Fruit fly (Drosophila melanogaster) whole organism, prepupa: ENCODE data around the gene CG12116.

Source experiments
- Blimp-1 ChIP-seq: fragments of 200-800 bp; sonication (Bioruptor generic); optimal IDR thresholded peaks from 3 replicates; lab custom pipeline; 2017; ENCODE audit warnings: missing biosample characterization, missing genetic modification characterization, mild to moderate bottlenecking, moderate library complexity, missing genetic modification reagents
- CG10631 ChIP-seq: fragments of 200-800 bp; sonication (Bioruptor generic); optimal IDR thresholded peaks from 2 replicates; lab custom pipeline; 2016; ENCODE audit warnings: missing biosample characterization, missing genetic modification characterization
- CG11294 ChIP-seq: fragments of 200-800 bp; sonication (Bioruptor generic); IDR thresholded peaks from 2 replicates; pipeline ENCODE4 v1.3.6; 2022; ENCODE audit warnings: missing biosample characterization, missing genetic modification characterization
- CG34406 ChIP-seq: fragments of 200-800 bp; sonication (Bioruptor generic); optimal IDR thresholded peaks from 3 replicates; lab custom pipeline; 2016; ENCODE audit warnings: missing biosample characterization, missing genetic modification characterization
- Eip78C ChIP-seq: fragments of 200-800 bp; sonication (Bioruptor generic); peaks from one replicate; lab custom pipeline; 2016; ENCODE audit warnings: missing biosample characterization, missing genetic modification characterization
- Gug ChIP-seq: fragments of 200-800 bp; sonication (Bioruptor generic); IDR thresholded peaks from 2 replicates; pipeline ENCODE4 v1.3.6; 2022; ENCODE audit warnings: missing biosample characterization, missing genetic modification characterization
- Lpt ChIP-seq: fragments of 200-800 bp; sonication (Bioruptor generic); optimal IDR thresholded peaks from 3 replicates; lab custom pipeline; 2016; ENCODE audit warnings: missing biosample characterization, missing genetic modification characterization
- Met ChIP-seq: fragments of 200-800 bp; sonication (Bioruptor generic); optimal IDR thresholded peaks from 3 replicates; lab custom pipeline; 2016; ENCODE audit warnings: missing biosample characterization, missing genetic modification characterization
- Sox14 ChIP-seq: fragments of 200-800 bp; sonication (Bioruptor generic); optimal IDR thresholded peaks from 3 replicates; lab custom pipeline; 2016; ENCODE audit warnings: missing biosample characterization, missing genetic modification characterization
- svp ChIP-seq: fragments of 200-800 bp; sonication (Bioruptor generic); peaks from one replicate; lab custom pipeline; 2016; ENCODE audit warnings: missing biosample characterization, missing genetic modification characterization

DNA sequence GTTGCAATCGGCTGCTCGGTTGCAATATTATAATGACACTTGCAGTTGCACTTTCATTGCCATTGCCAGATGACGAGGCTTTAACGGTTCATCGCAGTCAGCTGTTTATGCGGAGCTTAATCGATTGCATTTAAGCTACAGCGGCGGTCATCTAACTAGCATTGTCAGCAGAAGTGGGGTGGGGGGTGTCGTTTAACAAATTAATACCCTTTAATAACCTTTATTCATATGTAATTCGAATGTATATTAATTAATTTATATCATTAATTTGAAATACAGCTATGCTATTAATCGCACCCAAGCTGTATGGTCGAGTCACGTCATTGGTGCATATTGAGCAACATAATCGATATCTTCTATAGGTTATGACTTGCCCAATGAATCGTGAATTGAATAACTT, 24.0 kb upstream of the CG12116 start:
- peak; percentile 84 for TF ChIP-seq CG11294 (GFP tag; lab: Robert Waterston, UW)
- peak; percentile 46 for TF ChIP-seq Blimp-1
- peak; percentile 82 for TF ChIP-seq CG34406
- TF ChIP-seq CG10631 (GFP tag; lab: Kevin White, UChicago): peak; percentile 78
- peak; percentile 86 for TF ChIP-seq Eip78C (GFP tag; lab: Kevin White, UChicago)
- TF ChIP-seq Sox14: peak; percentile 45
- TF ChIP-seq Lpt: peak; percentile 53
- TF ChIP-seq svp (GFP tag; lab: Kevin White, UChicago): peak; percentile 73
- peak; percentile 86 for TF ChIP-seq Gug (GFP tag; lab: Robert Waterston, UW)
- peak; percentile 77 for TF ChIP-seq Met (GFP tag; lab: Kevin White, UChicago)
